Fruit fly (Drosophila melanogaster) Kc167 (cell line): ENCODE results near the gene Brd8.

Experiments used
- Myc ChIP-seq: fragments of >200 bp; optimal IDR thresholded peaks from 2 replicates; lab custom pipeline; 2017; ENCODE audit warnings: missing external identifiers
- Sin3A ChIP-seq: fragments of >200 bp; optimal IDR thresholded peaks from 2 replicates; lab custom pipeline; 2018; ENCODE audit warnings: missing external identifiers
- h ChIP-seq: fragments of >200 bp; optimal IDR thresholded peaks from 3 replicates; lab custom pipeline; 2018; ENCODE audit warnings: missing external identifiers
- insv ChIP-seq: fragments of >200 bp; optimal IDR thresholded peaks from 3 replicates; lab custom pipeline; 2018; ENCODE audit warnings: missing external identifiers
- psq ChIP-seq: fragments of >200 bp; optimal IDR thresholded peaks from 2 replicates; lab custom pipeline; 2017; ENCODE audit warnings: missing external identifiers
- ttk ChIP-seq: sonication (Bioruptor generic); optimal IDR thresholded peaks from 2 replicates; lab custom pipeline; 2017; ENCODE audit warnings: missing external identifiers

Brd8 gene

DNA sequence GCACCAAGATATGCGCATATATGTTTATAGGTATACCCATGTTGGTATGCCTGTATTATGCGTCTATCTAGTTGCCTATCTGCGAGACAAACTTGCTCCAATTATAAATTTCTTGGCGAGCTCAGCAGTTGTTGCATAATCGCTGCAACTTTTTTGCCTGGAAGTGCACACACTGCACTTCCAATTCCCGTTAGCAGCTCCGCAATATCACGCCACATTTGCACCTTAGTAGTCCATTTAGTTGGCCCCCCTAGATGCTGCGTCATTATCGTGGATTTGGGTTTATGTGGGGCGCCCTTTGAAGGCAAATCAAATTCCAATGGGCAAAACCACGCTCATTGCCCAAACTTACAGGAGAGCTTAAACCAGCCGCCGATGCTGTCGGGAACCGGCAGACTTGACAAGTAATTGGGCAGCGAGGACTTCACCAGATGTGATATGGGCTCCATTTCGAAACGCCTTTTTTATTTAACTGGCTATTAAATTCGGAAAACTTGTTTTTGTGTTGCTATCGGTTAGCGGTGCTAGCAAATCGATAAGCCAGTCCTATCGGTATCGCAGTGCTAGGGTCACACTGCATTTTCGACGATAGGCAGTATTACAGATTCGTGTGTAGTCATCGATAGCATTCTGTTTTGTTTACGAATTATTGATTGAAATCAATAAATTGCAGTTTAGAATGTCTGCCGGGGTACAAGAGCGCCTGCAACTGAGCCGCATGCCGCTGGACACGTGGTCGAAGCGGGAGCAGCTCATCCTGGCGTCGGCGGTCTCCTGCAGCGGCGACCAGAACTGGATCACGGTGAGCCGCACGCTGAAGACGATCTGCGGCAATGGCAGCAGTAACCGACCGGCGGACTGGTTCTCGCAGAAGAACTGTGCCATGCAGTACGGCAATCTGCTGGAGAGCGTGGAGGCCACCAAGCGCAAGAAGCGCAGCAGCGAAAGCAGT is at the start of gene Brd8, which contains the start of gene Cisd2:
Gene Brd8, plus strand, starts transcription at position 595 of the 952 bp plus-strand sequence.
Gene Cisd2, minus strand, starts transcription at position 538 of the 952 bp plus-strand sequence.
- TF ChIP-seq insv (no peak), psq (lab: Kevin White, UChicago) (no peak), Sin3A (lab: Kevin White, UChicago) (no peak), Myc (lab: Kevin White, UChicago) (no peak), ttk (lab: Kevin White, UChicago) (no peak), h (no peak)

DNA sequence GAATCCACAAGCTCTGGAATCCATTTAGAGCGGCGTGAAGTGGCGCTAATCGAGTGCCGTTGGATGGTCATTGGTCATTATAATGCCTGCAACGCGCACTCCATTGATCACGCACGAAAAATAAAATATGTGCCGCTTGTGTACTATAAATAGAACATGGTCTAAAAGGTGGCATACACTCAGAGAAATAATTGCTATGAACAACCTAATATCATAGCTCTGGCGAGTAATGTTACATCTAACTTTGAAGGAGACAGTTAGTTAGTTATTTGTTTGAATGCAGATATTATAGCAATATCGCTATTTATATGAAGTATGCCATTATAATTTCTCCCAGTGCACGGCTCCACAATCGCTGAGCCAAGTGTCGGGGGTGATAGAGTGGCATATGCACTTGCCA is 32.3 kb upstream of the Brd8 start:
- TF ChIP-seq Sin3A (lab: Kevin White, UChicago) (no peak), psq (lab: Kevin White, UChicago) (no peak), insv (no peak), Myc (lab: Kevin White, UChicago) (no peak), ttk (lab: Kevin White, UChicago) (no peak), h (no peak)

DNA sequence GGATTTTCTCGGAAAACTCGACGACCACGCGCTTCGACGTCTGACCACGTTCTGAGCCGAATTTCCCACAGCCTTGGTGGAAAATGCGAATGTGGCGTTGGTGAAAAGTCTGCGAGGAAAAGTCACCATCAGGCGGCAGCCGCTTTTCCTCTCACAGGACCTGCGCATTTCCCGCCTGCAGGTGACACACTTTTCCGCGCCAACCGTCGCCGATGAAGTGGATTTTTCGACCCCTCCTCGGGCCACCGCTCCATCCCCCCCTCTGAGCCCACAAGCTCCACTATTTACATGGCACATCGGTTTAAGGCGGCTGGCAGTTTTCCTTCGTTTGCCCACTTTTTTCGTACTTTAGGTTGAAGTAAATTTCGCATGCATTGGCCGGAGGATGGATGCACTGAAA is 28.3 kb upstream of the Brd8 start, which contains the start of gene jus:
Gene jus, minus strand, starts transcription at position 38 of the 400 bp plus-strand sequence.
- no peak for TF ChIP-seq psq (lab: Kevin White, UChicago)
- TF ChIP-seq h: no peak
- no peak for TF ChIP-seq ttk (lab: Kevin White, UChicago)
- no peak for TF ChIP-seq insv
- TF ChIP-seq Myc (lab: Kevin White, UChicago): no peak
- no peak for TF ChIP-seq Sin3A (lab: Kevin White, UChicago)

DNA sequence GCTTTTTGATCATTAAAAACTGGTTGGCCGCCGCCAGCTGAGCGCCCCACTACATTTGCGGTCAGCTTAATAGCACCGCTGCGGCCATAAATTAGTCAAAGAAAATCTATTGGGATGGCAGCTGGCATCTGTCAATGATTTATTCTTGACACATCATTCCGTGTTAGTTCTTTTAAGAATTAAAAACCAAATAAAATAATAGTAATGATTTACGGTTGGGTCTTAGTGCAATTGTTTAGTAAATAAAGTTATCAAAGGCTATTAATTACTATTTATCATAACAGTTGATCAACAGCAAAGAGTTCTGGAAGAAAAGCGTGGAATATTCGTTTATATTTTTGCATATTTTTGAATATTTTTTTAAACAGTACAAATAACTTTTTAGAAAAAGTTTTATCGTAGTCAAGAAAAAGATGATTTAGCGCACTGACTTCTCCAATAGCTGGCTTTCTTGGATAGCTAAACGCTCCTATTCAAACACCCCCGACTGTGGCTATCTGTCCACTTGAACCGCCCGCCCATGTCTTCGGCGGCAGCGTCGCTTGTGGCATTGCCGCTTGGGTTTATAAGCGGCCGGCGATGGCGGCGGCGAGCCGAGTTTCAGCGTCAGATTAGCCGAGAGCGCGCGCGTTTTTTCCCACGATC is 26.2 kb upstream of the Brd8 start, which contains the start of gene CG14515:
Gene CG14515, plus strand, starts transcription at position 590 of the 645 bp plus-strand sequence.
- TF ChIP-seq h (no peak), Myc (lab: Kevin White, UChicago) (no peak), insv (no peak), Sin3A (lab: Kevin White, UChicago) (no peak), ttk (lab: Kevin White, UChicago) (no peak), psq (lab: Kevin White, UChicago) (no peak)

dm6 chr3R:29198299-29198698 is 25.0 kb upstream of the Brd8 start:
- TF ChIP-seq Myc (lab: Kevin White, UChicago) (no peak), insv (no peak), h (no peak)

DNA sequence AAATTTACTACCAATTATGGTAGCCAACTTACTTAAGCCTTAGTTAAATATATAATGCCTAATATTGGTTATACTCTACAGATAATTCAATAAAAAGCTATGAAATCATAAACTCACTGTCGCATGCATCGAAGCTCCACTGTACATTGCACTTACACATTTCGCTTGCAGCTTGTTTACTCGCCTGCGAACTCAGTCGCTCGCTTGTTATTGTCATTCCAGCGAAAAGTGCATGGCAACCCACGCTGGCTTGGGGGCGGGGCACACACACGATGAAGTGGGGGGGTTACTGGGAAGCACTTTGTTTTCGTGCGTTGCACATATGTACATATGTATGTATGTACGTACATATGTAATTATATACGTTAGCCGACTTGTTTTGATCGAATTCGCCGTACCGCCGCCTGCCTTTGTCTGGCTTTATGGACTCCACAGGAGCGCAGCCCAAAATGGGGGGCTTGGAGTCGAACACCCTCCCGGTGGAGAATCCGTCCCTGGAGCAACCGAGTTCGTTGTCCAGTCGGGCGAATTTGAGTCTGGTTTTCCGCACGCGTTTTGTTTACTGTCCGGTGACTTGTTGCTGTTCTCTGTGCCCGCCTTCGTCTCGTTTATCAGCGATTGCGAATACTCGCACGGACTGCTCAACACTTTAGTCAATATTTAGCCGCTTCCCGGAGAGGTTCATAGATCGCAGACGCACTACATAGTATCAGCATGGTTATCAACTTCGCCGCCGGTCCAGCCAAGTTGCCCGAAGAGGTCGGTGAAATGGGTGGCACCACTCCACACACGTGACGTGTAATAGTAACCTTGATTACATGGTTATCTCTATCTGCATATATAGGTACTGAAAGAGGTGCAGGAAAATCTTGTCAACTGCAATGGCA is 23.2 kb upstream of the Brd8 start, which contains the start of gene CG11899:
Gene CG11899, plus strand, starts transcription at position 648 of the 887 bp plus-strand sequence.
- TF ChIP-seq psq (lab: Kevin White, UChicago) (no peak), Myc (lab: Kevin White, UChicago) (no peak), Sin3A (lab: Kevin White, UChicago) (no peak)

dm6 chr3R:29202418-29202817 is 20.9 kb upstream of the Brd8 start, which contains the start of gene Mesh1:
Gene Mesh1, minus strand, starts transcription at chr3R:29202525.
- TF ChIP-seq psq (lab: Kevin White, UChicago) (no peak), insv (no peak), h (no peak), Sin3A (lab: Kevin White, UChicago) (no peak), Myc (lab: Kevin White, UChicago) (no peak), ttk (lab: Kevin White, UChicago) (no peak)

- TF ChIP-seq insv: no peak
- TF ChIP-seq Sin3A (lab: Kevin White, UChicago): no peak
- TF ChIP-seq ttk (lab: Kevin White, UChicago): no peak
- no peak for TF ChIP-seq h
- TF ChIP-seq Myc (lab: Kevin White, UChicago): no peak
Observed at dm6 chr3R:29204033-29204432, 19.3 kb upstream of the Brd8 start, which contains the start of gene Cyt-c1L. Gene Cyt-c1L, minus strand, starts transcription at chr3R:29204133.

DNA sequence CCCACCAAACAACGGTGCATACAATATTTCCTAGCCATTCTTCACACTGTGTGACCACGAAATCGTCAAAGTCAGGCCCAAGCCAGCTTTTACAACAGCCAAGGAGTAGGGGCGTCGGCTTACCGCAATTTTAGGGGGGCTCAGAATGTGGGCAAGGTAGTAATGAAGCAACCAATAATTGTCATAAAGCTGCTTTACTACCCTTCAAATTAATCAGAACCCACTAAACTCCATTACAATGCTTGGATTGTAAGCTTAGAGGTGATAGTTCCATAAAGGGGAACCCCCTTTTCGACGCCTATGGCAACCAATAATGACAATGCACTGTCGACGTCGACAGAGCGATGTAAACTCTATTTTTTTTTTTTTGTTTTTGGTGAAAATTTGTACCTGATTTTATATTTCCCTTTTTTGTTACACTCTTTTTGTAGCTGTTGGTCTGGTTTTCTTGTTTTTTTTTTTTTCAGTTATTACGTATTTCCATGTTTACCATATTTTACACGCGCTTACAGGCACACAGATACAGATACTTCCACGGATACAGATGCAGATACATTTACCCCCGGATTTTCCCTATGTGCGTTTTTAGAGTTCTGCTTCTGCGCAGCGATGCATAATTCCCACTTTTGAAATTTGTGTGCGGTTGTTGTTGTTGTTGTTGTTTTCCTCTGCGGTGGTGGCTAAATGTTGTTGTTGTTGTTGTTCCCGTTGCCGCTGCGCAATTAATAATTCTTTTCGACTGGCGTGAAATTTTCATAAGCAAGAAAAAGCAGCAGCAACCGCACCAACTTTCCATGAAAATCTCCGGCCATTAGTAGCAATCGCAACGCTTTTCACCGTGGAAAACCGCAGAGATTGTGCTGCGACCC is 18.4 kb upstream of the Brd8 start:
- TF ChIP-seq h: no peak
- no peak for TF ChIP-seq Myc (lab: Kevin White, UChicago)
- no peak for TF ChIP-seq insv
- TF ChIP-seq psq (lab: Kevin White, UChicago): no peak
- no peak for TF ChIP-seq Sin3A (lab: Kevin White, UChicago)
- no peak for TF ChIP-seq ttk (lab: Kevin White, UChicago)

DNA sequence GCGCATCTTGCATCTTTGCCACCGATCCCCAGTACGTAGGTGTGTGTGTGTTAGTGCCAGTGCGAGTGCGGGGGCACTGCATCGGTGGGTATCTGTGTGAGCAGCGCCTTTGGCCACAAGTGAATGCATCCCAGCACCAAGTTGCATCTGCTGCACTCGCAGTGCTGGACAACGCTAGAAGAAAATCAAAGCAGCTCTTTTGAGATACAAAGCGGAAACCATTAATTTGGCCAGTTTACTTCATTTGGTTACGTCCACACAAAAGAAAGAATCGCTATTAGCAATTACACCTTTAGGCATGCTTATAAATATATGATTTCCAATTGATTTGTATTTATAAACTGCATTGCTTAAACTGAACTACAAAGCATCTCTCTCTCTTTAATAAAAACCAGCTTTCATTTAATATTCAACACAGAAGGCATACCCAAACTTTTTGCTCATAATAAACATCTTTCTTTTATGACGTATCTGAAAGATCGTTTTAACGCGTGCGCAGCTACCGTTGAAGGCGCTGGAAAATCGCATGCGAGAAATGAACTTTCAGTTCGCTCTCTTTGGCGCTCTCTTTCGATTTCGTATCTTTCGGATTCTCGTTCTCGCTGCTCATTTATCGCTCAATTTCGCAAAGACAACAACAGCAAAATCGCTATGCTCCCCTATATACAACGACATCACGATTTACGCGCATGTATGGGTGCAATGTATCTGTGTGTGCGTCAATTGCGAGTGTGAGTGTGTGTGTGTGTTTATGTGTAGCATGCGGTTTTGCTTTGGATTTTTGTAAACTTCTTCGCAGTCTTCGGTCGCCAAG is 16.9 kb upstream of the Brd8 start:
- TF ChIP-seq Myc (lab: Kevin White, UChicago): no peak
- no peak for TF ChIP-seq psq (lab: Kevin White, UChicago)
- TF ChIP-seq ttk (lab: Kevin White, UChicago): no peak
- no peak for TF ChIP-seq Sin3A (lab: Kevin White, UChicago)
- no peak for TF ChIP-seq h
- no peak for TF ChIP-seq insv
